Fruit fly (Drosophila melanogaster): ENCODE measurements around the gene Ubc6.

The Ubc6 gene

DNA sequence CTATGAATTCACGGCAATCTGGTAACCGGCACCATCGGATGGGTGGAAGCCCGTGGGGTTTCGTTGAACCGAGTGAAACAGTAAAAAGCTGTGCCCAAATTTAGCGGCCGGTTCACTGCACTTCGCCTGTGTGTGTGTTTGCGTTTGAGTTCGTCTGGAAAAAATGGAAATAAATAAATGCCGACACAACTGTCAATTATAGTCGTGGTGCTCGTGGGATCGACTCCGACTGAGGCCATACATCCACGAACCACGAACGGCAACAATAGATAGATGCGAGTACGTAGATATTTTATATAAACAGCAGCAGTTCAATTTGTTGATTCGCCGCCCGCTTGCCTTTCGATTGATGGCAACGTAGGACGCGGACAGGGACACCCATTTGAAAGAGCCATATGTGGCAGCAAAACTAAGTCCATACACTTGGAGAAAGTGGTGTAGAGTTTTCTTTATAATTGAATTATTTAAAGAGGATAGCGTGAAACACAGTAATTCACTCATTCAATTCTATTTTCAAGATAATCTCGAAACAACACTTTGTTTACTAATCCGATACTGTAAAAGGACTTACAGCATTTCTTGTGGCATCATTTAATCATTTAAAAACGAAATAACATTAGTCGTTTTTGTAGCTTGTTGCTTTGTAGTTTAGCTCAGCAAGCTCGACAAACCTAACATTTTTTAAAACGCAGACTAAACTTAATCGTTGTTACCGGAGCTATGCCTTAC lies 43.2 kb upstream of the Ubc6 start:
- TF ChIP-seq CG16779 (tag; optimal IDR thresholded peaks at IDR 0.05) (no peak), fkh (GFP tag; optimal IDR thresholded peaks at IDR 0.05) (peak; percentile 83), CG11902 (GFP tag; optimal IDR thresholded peaks at IDR 0.05) (no peak), CG8119 (GFP tag; IDR thresholded peaks at IDR 0.05) (peak; percentile 32; the same call in 1 of the 3 replicates), CG6854 (GFP tag; optimal IDR thresholded peaks at IDR 0.05) (peak; percentile 26), svp (GFP tag) (peak; percentile 64), CG31627 (GFP tag; optimal IDR thresholded peaks at IDR 0.05) (no peak), Hr4 (GFP tag; optimal IDR thresholded peaks at IDR 0.05) (peak; percentile 34), CG3919 (GFP tag; optimal IDR thresholded peaks at IDR 0.05) (no peak), salr (GFP tag; optimal IDR thresholded peaks at IDR 0.05) (peak in 1 of 2 experiments; percentile 47), ss (GFP tag; optimal IDR thresholded peaks at IDR 0.05) (no peak), vri (GFP tag; optimal IDR thresholded peaks at IDR 0.05) (no peak), spab (GFP tag; optimal IDR thresholded peaks at IDR 0.05) (no peak), Hr39 (GFP tag; optimal IDR thresholded peaks at IDR 0.05) (peak; percentile 8), CG32006 (GFP tag; optimal IDR thresholded peaks at IDR 0.05) (peak; percentile 51), CG7368 (GFP tag; optimal IDR thresholded peaks at IDR 0.05) (no peak), CG15336 (GFP tag; IDR thresholded peaks at IDR 0.05) (0 out of 2 replicates have a peak, but pooled peaks have one; percentile 15), CG6163 (GFP tag; IDR thresholded peaks at IDR 0.05) (0 out of 3 replicates have a peak, but pooled peaks have one; percentile 40)

DNA sequence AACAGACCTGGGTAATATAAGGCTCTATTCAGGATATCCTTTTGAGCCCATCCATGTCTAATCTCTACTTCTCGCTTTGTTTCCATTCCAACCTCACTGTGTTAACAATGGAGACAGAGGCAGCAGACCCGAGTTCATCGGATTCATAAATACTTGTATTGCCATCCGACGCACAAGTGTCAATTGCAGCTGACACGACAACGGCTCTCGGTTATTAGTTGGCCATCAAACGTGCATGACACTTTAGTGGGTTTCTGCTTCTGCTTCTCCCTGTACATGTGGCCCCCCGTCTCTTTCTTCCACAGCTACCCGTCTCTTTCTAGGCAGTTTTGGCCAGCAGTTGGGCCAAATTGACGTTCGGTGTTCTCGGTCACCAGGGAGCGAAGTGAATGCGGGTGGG lies 42.2 kb upstream of the Ubc6 start:
- TF ChIP-seq eg (GFP tag; IDR thresholded peaks at IDR 0.05) (0 out of 3 replicates have a peak, but pooled peaks have one; percentile 35), Met (GFP tag; optimal IDR thresholded peaks at IDR 0.05) (no peak)

DNA sequence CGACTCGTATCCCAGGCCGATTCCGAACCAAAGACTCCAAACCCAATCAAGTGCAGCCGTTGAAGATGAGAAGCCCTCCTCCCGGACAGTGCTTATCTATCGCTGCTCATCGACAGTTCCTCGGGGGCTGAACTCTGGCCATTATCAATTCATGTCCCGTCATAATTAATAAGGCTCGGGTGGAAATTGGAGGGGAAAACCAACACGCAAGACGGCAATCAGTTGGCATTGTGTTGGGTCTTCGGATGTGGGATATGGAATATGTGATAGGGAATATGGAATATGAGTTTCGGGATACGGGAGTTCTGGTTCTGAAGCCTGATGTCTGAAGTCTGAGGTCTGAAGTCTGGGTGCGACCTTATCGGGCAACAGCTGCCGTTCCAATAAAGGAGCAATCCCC lies 40.9 kb upstream of the Ubc6 start:
- TF ChIP-seq Eip93F (GFP tag; optimal IDR thresholded peaks at IDR 0.05) (no peak), Met (GFP tag; optimal IDR thresholded peaks at IDR 0.05) (no peak), CG6808 (GFP tag; optimal IDR thresholded peaks at IDR 0.05) (peak; percentile 39), CG7368 (GFP tag; optimal IDR thresholded peaks at IDR 0.05) (no peak), svp (GFP tag) (peak; percentile 97), net (GFP tag; optimal IDR thresholded peaks at IDR 0.05) (no peak), CG4318 (GFP tag; optimal IDR thresholded peaks at IDR 0.05) (no peak), CG6854 (GFP tag; optimal IDR thresholded peaks at IDR 0.05) (peak; percentile 36), Eip78C (GFP tag) (peak; percentile 32), ss (GFP tag; optimal IDR thresholded peaks at IDR 0.05) (peak; percentile 29 to 85), CG10631 (GFP tag; optimal IDR thresholded peaks at IDR 0.05) (no peak)

DNA sequence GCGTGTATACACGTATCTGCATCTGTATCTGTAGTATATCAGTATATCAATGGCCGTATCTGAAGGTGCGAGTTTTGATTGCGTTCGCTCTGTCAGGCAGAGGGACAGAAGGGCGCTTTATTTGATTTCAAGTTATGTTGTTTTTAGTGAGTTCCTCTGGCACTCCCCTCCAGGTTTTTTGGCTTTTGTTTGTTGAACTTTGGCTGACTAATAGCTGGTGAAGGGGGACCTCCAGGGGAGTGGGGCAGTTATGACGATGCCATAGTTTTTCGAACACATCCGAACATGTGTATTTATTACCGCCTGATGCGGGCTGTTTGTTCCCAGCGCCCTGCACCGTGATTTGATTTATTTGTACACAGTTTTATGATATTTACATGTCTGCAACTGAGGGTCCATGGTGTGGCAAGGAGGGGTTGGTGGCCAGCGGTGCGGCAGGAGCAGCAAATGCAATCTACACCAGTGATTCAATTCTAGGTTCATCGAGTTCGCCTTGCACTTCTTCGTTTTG lies 39.8 kb upstream of the Ubc6 start:
- TF ChIP-seq Eip93F (GFP tag; optimal IDR thresholded peaks at IDR 0.05): no peak
- peak; percentile 13 for TF ChIP-seq CG6808 (GFP tag; optimal IDR thresholded peaks at IDR 0.05)
- TF ChIP-seq net (GFP tag; optimal IDR thresholded peaks at IDR 0.05): no peak
- no peak for TF ChIP-seq CG8319 (GFP tag; optimal IDR thresholded peaks at IDR 0.05)
- no peak for TF ChIP-seq Sox15 (GFP tag; optimal IDR thresholded peaks at IDR 0.05)
- TF ChIP-seq Sox102F (GFP tag; optimal IDR thresholded peaks at IDR 0.05): no peak
- TF ChIP-seq svp (GFP tag): peak; percentile 53
- TF ChIP-seq fkh (GFP tag; optimal IDR thresholded peaks at IDR 0.05): peak; percentile 99
- no peak for TF ChIP-seq spab (GFP tag; optimal IDR thresholded peaks at IDR 0.05)
- TF ChIP-seq lz (GFP tag; optimal IDR thresholded peaks at IDR 0.05): no peak
- peak; percentile 48 for TF ChIP-seq vri (GFP tag; optimal IDR thresholded peaks at IDR 0.05)
- TF ChIP-seq esn (GFP tag; optimal IDR thresholded peaks at IDR 0.05): peak; percentile 16
- TF ChIP-seq dsx (GFP tag; optimal IDR thresholded peaks at IDR 0.05; ENCODE audit: poor library complexity, severe bottlenecking): no peak
- TF ChIP-seq CG6854 (GFP tag; optimal IDR thresholded peaks at IDR 0.05): peak; percentile 32
- TF ChIP-seq Eip78C (GFP tag): peak; percentile 75
- TF ChIP-seq Sox14 (GFP tag; optimal IDR thresholded peaks at IDR 0.05): no peak
- no peak for TF ChIP-seq CG11762 (GFP tag; optimal IDR thresholded peaks at IDR 0.05; ENCODE audit: insufficient read depth)
